Worm (Caenorhabditis elegans) whole organism, young adult: ENCODE measurements around the gene F59A7.7.

Experiments
- B0035.1 ChIP-seq: sonication (generic microtip); optimal IDR thresholded peaks from 2 replicates; lab custom pipeline; 2016; ENCODE audit warnings: missing genetic modification characterization, mild to moderate bottlenecking, missing compliant biosample characterization, missing genotype, missing genetic modification reagents
- B0261.1 ChIP-seq: sonication (generic microtip); optimal IDR thresholded peaks from 2 replicates; lab custom pipeline; 2016; ENCODE audit warnings: mild to moderate bottlenecking, missing genetic modification characterization, moderate library complexity, missing compliant biosample characterization
- D2030.7 ChIP-seq: fragments of 200-800 bp; sonication (Bioruptor generic); IDR thresholded peaks from 2 replicates; pipeline ENCODE4 v1.3.6; 2022; ENCODE audit warnings: missing genetic modification reagents, missing genetic modification characterization, missing compliant biosample characterization
- F10E7.11 ChIP-seq: sonication (generic microtip); optimal IDR thresholded peaks from 2 replicates; lab custom pipeline; 2017; ENCODE audit warnings: mild to moderate bottlenecking, missing genetic modification characterization, moderate library complexity, missing compliant biosample characterization
- F22D6.2 ChIP-seq: sonication (generic microtip); optimal IDR thresholded peaks from 2 replicates; lab custom pipeline; 2016; ENCODE audit warnings: mild to moderate bottlenecking, missing genetic modification characterization, missing compliant biosample characterization
- F37B4.10 ChIP-seq: fragments of 200-800 bp; sonication (Bioruptor generic); IDR thresholded peaks from 2 replicates; pipeline ENCODE4 v1.3.6; 2022; ENCODE audit warnings: missing genetic modification characterization, missing compliant biosample characterization
- F52B5.7 ChIP-seq: sonication (generic microtip); optimal IDR thresholded peaks from 2 replicates; lab custom pipeline; 2016; ENCODE audit warnings: mild to moderate bottlenecking, missing genetic modification characterization, missing compliant biosample characterization
- T07F8.4 ChIP-seq: sonication (generic microtip); optimal IDR thresholded peaks from 2 replicates; lab custom pipeline; 2016; ENCODE audit warnings: mild to moderate bottlenecking, missing genetic modification characterization, moderate library complexity, missing compliant biosample characterization
- Y53F4B.3 ChIP-seq: fragments of 200-800 bp; sonication (Bioruptor generic); IDR thresholded peaks from 2 replicates; pipeline ENCODE4 v1.3.6; 2022; ENCODE audit warnings: missing genetic modification reagents, missing genetic modification characterization, missing compliant biosample characterization
- Y95B8A.8 ChIP-seq: fragments of 200-800 bp; sonication (Bioruptor generic); IDR thresholded peaks from 2 replicates; pipeline ENCODE4 v1.3.6; 2022; ENCODE audit warnings: missing genetic modification reagents, missing genetic modification characterization, missing compliant biosample characterization
- ZK185.1 ChIP-seq: sonication (generic microtip); optimal IDR thresholded peaks from 2 replicates; lab custom pipeline; 2016; ENCODE audit warnings: mild to moderate bottlenecking, missing genetic modification characterization, missing compliant biosample characterization; ENCODE audit not compliant: poor library complexity, severe bottlenecking
- akir-1 ChIP-seq: fragments of 200-800 bp; sonication (Bioruptor generic); optimal IDR thresholded peaks from 2 replicates; lab custom pipeline; 2018; ENCODE audit warnings: mild to moderate bottlenecking, missing genetic modification characterization, moderate library complexity, missing compliant biosample characterization
- ama-1 ChIP-seq, 3 experiments: fragments of 150-350 bp in 1 of 3; sonication (generic microtip) in 2 of 3; optimal IDR thresholded peaks; 2 replicates each; lab custom pipeline; 2014 to 2018; ENCODE audit warnings: missing biosample characterization in 2 of 3, missing genetic modification characterization in 2 of 3, missing genetic modification reagents in 2 of 3
- athp-1 ChIP-seq: sonication (generic microtip); optimal IDR thresholded peaks from 2 replicates; lab custom pipeline; 2017; ENCODE audit warnings: mild to moderate bottlenecking, missing genetic modification characterization, missing compliant biosample characterization
- ccch-3 ChIP-seq: fragments of 200-800 bp; sonication (Bioruptor generic); optimal IDR thresholded peaks from 2 replicates; lab custom pipeline; 2018; ENCODE audit warnings: mild to moderate bottlenecking, missing genetic modification characterization, missing compliant biosample characterization
- cebp-1 ChIP-seq, 2 experiments: fragments of 200-800 bp in 1 of 2; sonication (Bioruptor generic) in 1 of 2; sonication (generic microtip) in 1 of 2; IDR thresholded peaks in 1 of 2; optimal IDR thresholded peaks in 1 of 2; 2 replicates each; pipeline versions ENCODE4 v1.3.6 to Lab custom; 2017 to 2022; ENCODE audit warnings: missing compliant biosample characterization in 2 of 2, missing genetic modification characterization in 2 of 2, mild to moderate bottlenecking in 1 of 2, missing genetic modification reagents in 1 of 2, moderate library complexity in 1 of 2
- cebp-2 ChIP-seq: fragments of 200-800 bp; sonication (Bioruptor generic); IDR thresholded peaks from 2 replicates; pipeline ENCODE4 v1.3.6; 2022; ENCODE audit warnings: missing genetic modification characterization, missing compliant biosample characterization
- ceh-100 ChIP-seq: fragments of 200-800 bp; sonication (Bioruptor generic); IDR thresholded peaks from 2 replicates; pipeline ENCODE4 v1.3.6; 2022; ENCODE audit warnings: missing genetic modification reagents, missing genetic modification characterization, missing compliant biosample characterization
- ceh-40 ChIP-seq: fragments of 200-800 bp; sonication (Bioruptor generic); IDR thresholded peaks from 2 replicates; pipeline ENCODE4 v1.3.6; 2022; ENCODE audit warnings: missing genetic modification characterization, missing compliant biosample characterization
- chd-7 ChIP-seq: sonication (generic microtip); optimal IDR thresholded peaks from 2 replicates; lab custom pipeline; 2016; ENCODE audit warnings: mild to moderate bottlenecking, missing genetic modification characterization, moderate library complexity, missing compliant biosample characterization
- die-1 ChIP-seq: sonication (generic microtip); optimal IDR thresholded peaks from 2 replicates; lab custom pipeline; 2016; ENCODE audit warnings: missing genotype, mild to moderate bottlenecking, missing genetic modification characterization, missing compliant biosample characterization
- dox-1 ChIP-seq: fragments of 200-800 bp; sonication (Bioruptor generic); IDR thresholded peaks from 2 replicates; pipeline ENCODE4 v1.3.6; 2022; ENCODE audit warnings: missing genetic modification reagents, missing genetic modification characterization, missing compliant biosample characterization
- fkh-3 ChIP-seq: sonication (generic microtip); optimal IDR thresholded peaks from 2 replicates; lab custom pipeline; 2016; ENCODE audit warnings: mild to moderate bottlenecking, missing genetic modification characterization, missing compliant biosample characterization
- gei-17 ChIP-seq: fragments of 200-800 bp; sonication (Bioruptor generic); optimal IDR thresholded peaks from 2 replicates; lab custom pipeline; 2018; ENCODE audit warnings: mild to moderate bottlenecking, missing genetic modification characterization, missing compliant biosample characterization
- hlh-26 ChIP-seq: fragments of 200-800 bp; sonication (Bioruptor generic); conservative IDR thresholded peaks from 2 replicates; pipeline ENCODE4 v1.3.6; 2022; ENCODE audit warnings: missing genetic modification reagents, missing genetic modification characterization, missing compliant biosample characterization
- hmg-20 ChIP-seq: fragments of 200-800 bp; sonication (Bioruptor generic); IDR thresholded peaks from 2 replicates; pipeline ENCODE4 v1.3.6; 2022; ENCODE audit warnings: missing genetic modification reagents, missing genetic modification characterization, missing compliant biosample characterization
- hrde-1 ChIP-seq: sonication (generic microtip); optimal IDR thresholded peaks from 2 replicates; lab custom pipeline; 2016; ENCODE audit warnings: missing genetic modification characterization, mild to moderate bottlenecking, missing compliant biosample characterization, moderate library complexity, missing genotype, missing genetic modification reagents, borderline replicate concordance
- hsf-1 ChIP-seq: fragments of 200-800 bp; sonication (Bioruptor generic); IDR thresholded peaks from 2 replicates; pipeline ENCODE4 v1.3.6; 2022; ENCODE audit warnings: missing genetic modification reagents, missing genetic modification characterization, missing compliant biosample characterization
- let-526 ChIP-seq: fragments of 200-800 bp; sonication (Bioruptor generic); IDR thresholded peaks from 2 replicates; pipeline ENCODE4 v1.3.6; 2022; ENCODE audit warnings: missing genetic modification reagents, missing genetic modification characterization, missing compliant biosample characterization
- lin-35 ChIP-seq, 3 experiments: fragments of 150-350 bp in 2 of 3; sonication (generic microtip) in 1 of 3; optimal IDR thresholded peaks; 2 replicates each; lab custom pipeline; 2014 to 2018; ENCODE audit warnings: missing biosample characterization in 3 of 3, missing genetic modification characterization in 3 of 3, missing genetic modification reagents in 3 of 3
- lin-40 ChIP-seq: sonication (generic microtip); optimal IDR thresholded peaks from 2 replicates; lab custom pipeline; 2016; ENCODE audit warnings: missing genetic modification characterization, mild to moderate bottlenecking, missing compliant biosample characterization, missing genotype, missing genetic modification reagents
- lin-54 ChIP-seq: fragments of 200-800 bp; sonication (Bioruptor generic); optimal IDR thresholded peaks from 2 replicates; lab custom pipeline; 2018; ENCODE audit warnings: mild to moderate bottlenecking, missing genetic modification characterization, missing compliant biosample characterization
- lsl-1 ChIP-seq: fragments of 200-800 bp; sonication (Bioruptor generic); optimal IDR thresholded peaks from 2 replicates; lab custom pipeline; 2018; ENCODE audit warnings: mild to moderate bottlenecking, missing genetic modification characterization, moderate library complexity, missing compliant biosample characterization
- madf-6 ChIP-seq: fragments of 200-800 bp; sonication (Bioruptor generic); IDR thresholded peaks from 2 replicates; pipeline ENCODE4 v1.3.6; 2022; ENCODE audit warnings: missing genetic modification reagents, missing genetic modification characterization, missing compliant biosample characterization
- mcd-1 ChIP-seq: fragments of 200-800 bp; sonication (Bioruptor generic); IDR thresholded peaks from 2 replicates; pipeline ENCODE4 v1.3.6; 2022; ENCODE audit warnings: missing genetic modification reagents, missing genetic modification characterization, missing compliant biosample characterization
- nfyb-1 ChIP-seq: fragments of 200-800 bp; sonication (Bioruptor generic); IDR thresholded peaks from 2 replicates; pipeline ENCODE4 v1.3.6; 2022; ENCODE audit warnings: missing genetic modification reagents, missing genetic modification characterization, missing compliant biosample characterization
- nhr-120 ChIP-seq: fragments of 200-800 bp; sonication (Bioruptor generic); IDR thresholded peaks from 2 replicates; pipeline ENCODE4 v1.3.6; 2022; ENCODE audit warnings: missing genetic modification characterization, missing compliant biosample characterization
- nhr-27 ChIP-seq: fragments of 200-800 bp; sonication (Bioruptor generic); optimal IDR thresholded peaks from 2 replicates; lab custom pipeline; 2018; ENCODE audit warnings: mild to moderate bottlenecking, missing genetic modification characterization, moderate library complexity, missing compliant biosample characterization
- nhr-90 ChIP-seq: sonication (generic microtip); optimal IDR thresholded peaks from 2 replicates; lab custom pipeline; 2016; ENCODE audit warnings: missing genotype, mild to moderate bottlenecking, missing genetic modification characterization, missing compliant biosample characterization
- sdz-38 ChIP-seq: sonication (generic microtip); optimal IDR thresholded peaks from 2 replicates; lab custom pipeline; 2016; ENCODE audit warnings: missing genotype, missing genetic modification characterization, missing compliant biosample characterization
- snpc-1.1 ChIP-seq: sonication (generic microtip); optimal IDR thresholded peaks from 2 replicates; lab custom pipeline; 2017; ENCODE audit warnings: missing genetic modification characterization, mild to moderate bottlenecking, missing compliant biosample characterization, antibody characterized with exemption, moderate library complexity, missing genotype, missing genetic modification reagents; ENCODE audit not compliant: insufficient read depth
- unc-62 ChIP-seq: fragments of 150-350 bp; optimal IDR thresholded peaks from 2 replicates; lab custom pipeline; 2014; ENCODE audit warnings: missing biosample characterization, missing genetic modification reagents, missing genetic modification characterization
- xnd-1 ChIP-seq: sonication (generic microtip); optimal IDR thresholded peaks from 2 replicates; lab custom pipeline; 2016; ENCODE audit warnings: missing genotype, missing genetic modification reagents, missing genetic modification characterization, missing compliant biosample characterization
- zim-3 ChIP-seq: sonication (generic microtip); optimal IDR thresholded peaks from 2 replicates; lab custom pipeline; 2017; ENCODE audit warnings: mild to moderate bottlenecking, missing genetic modification characterization, moderate library complexity, missing compliant biosample characterization
- ztf-25 ChIP-seq: fragments of 200-800 bp; sonication (Bioruptor generic); IDR thresholded peaks from 2 replicates; pipeline ENCODE4 v1.3.6; 2022; ENCODE audit warnings: missing genetic modification reagents, missing genetic modification characterization, missing compliant biosample characterization
- ztf-3 ChIP-seq: fragments of 200-800 bp; sonication (Bioruptor generic); optimal IDR thresholded peaks from 2 replicates; lab custom pipeline; 2018; ENCODE audit warnings: mild to moderate bottlenecking, missing genetic modification characterization, missing compliant biosample characterization
- ztf-6 ChIP-seq: fragments of 200-800 bp; sonication (Bioruptor generic); IDR thresholded peaks from 2 replicates; pipeline ENCODE4 v1.3.6; 2022; ENCODE audit warnings: missing genetic modification reagents, missing genetic modification characterization, missing compliant biosample characterization

F59A7.7 gene

ce11 chrV:2008412-2008811, 3.5 kb upstream of the F59A7.7 start (continued):
- TF ChIP-seq ztf-6 (GFP tag; lab: Robert Waterston, UW) (no peak), F37B4.10 (GFP tag; lab: Robert Waterston, UW) (no peak), hlh-26 (GFP tag; lab: Robert Waterston, UW) (no peak), T07F8.4 (no peak), F10E7.11 (no peak), D2030.7 (GFP tag; lab: Robert Waterston, UW) (peak; percentile 90), dox-1 (GFP tag; lab: Robert Waterston, UW) (peak; percentile 93), lsl-1 (GFP tag; lab: Kevin White, UChicago) (peak; percentile 93), madf-6 (GFP tag; lab: Robert Waterston, UW) (peak; percentile 90), hrde-1 (no peak), F22D6.2 (tag; lab: Kevin White, UChicago) (no peak), let-526 (GFP tag; lab: Robert Waterston, UW) (0 out of 2 replicates have a peak, but pooled peaks have one; percentile 52), lin-40 (tag; lab: Kevin White, UChicago) (no peak), cebp-2 (GFP tag; lab: Robert Waterston, UW) (no peak), lin-54 (GFP tag; lab: Kevin White, UChicago) (peak; percentile 76), nhr-27 (tag; lab: Kevin White, UChicago) (no peak), zim-3 (tag; lab: Kevin White, UChicago) (no peak), snpc-1.1 (no peak), gei-17 (GFP tag; lab: Kevin White, UChicago) (no peak), B0261.1 (tag; lab: Kevin White, UChicago) (no peak), athp-1 (peak; percentile 68), nhr-90 (tag; lab: Kevin White, UChicago) (peak; percentile 0), ceh-100 (GFP tag; lab: Robert Waterston, UW) (peak; percentile 56; the same call in 1 of the 2 replicates), ceh-40 (GFP tag; lab: Robert Waterston, UW) (no peak), akir-1 (GFP tag; lab: Kevin White, UChicago) (no peak), lin-35 (GFP tag; optimal IDR thresholded peaks at IDR 0.05; lab: Kevin White, UChicago) (peak in 1 of 3 experiments; percentile 79), nhr-120 (GFP tag; lab: Robert Waterston, UW) (no peak), hmg-20 (GFP tag; lab: Robert Waterston, UW) (no peak), unc-62 (GFP tag; lab: Kevin White, UChicago) (no peak), mcd-1 (GFP tag; lab: Robert Waterston, UW) (peak; percentile 86), ZK185.1 (tag; lab: Kevin White, UChicago) (no peak), die-1 (tag; lab: Kevin White, UChicago) (no peak), chd-7 (tag; lab: Kevin White, UChicago) (no peak), sdz-38 (tag; lab: Kevin White, UChicago) (no peak), ztf-25 (GFP tag; lab: Robert Waterston, UW) (peak; percentile 85; the same call in 1 of the 2 replicates), cebp-1 (GFP tag; IDR thresholded peaks at IDR 0.05; lab: Robert Waterston, UW) (peak; percentile 44; the same call in 1 of the 2 replicates), cebp-1 (tag; optimal IDR thresholded peaks at IDR 0.05; lab: Kevin White, UChicago) (peak; percentile 35), Y53F4B.3 (GFP tag; lab: Robert Waterston, UW) (peak; percentile 41; the same call in 1 of the 2 replicates), F52B5.7 (tag; lab: Kevin White, UChicago) (no peak), Y95B8A.8 (peak; percentile 79; the same call in 1 of the 2 replicates), ama-1 (optimal IDR thresholded peaks at IDR 0.05; lab: Kevin White, UChicago) (no peak), ama-1 (GFP tag; optimal IDR thresholded peaks at IDR 0.05; lab: Kevin White, UChicago) (no peak), hsf-1 (no peak), ccch-3 (no peak), B0035.1 (no peak), nfyb-1 (GFP tag; lab: Robert Waterston, UW) (peak; percentile 67; the same call in 1 of the 2 replicates), fkh-3 (tag; lab: Kevin White, UChicago) (no peak), ztf-3 (GFP tag; lab: Kevin White, UChicago) (no peak), xnd-1 (tag; lab: Kevin White, UChicago) (peak; percentile 27)
